Worm (Caenorhabditis elegans): ENCODE results near the gene srsx-39.
"Not testable (repeated sequence)": the region's sequence is repeated elsewhere in the genome, so short reads cannot be mapped to it uniquely, and the experiment has no call there.

ce11 chrV:15250304-15250703, 6.3 kb downstream of the srsx-39 start, which contains the start of gene srd-28:
- TF ChIP-seq ztf-23 (GFP tag; IDR thresholded peaks at IDR 0.05); tab-1 (GFP tag; IDR thresholded peaks at IDR 0.05); cog-1 (tag; optimal IDR thresholded peaks at IDR 0.05); klf-2 (GFP tag; conservative IDR thresholded peaks at IDR 0.05); ref-1 (GFP tag; conservative IDR thresholded peaks at IDR 0.05); T22C8.4 (GFP tag; IDR thresholded peaks at IDR 0.05); flt-1 (GFP tag; IDR thresholded peaks at IDR 0.05); ztf-29 (GFP tag; IDR thresholded peaks at IDR 0.05); med-1 (GFP tag; optimal IDR thresholded peaks at IDR 0.05; ENCODE audit: insufficient read depth): not testable (repeated sequence)
